Fruit fly (Drosophila melanogaster): ENCODE results near the gene Akr1B.

- TF ChIP-seq tai (GFP tag; optimal IDR thresholded peaks at IDR 0.05), result no peak
- TF ChIP-seq Hr83 (GFP tag; optimal IDR thresholded peaks at IDR 0.05; ENCODE audit: poor library complexity, severe bottlenecking), result no peak
- TF ChIP-seq Abd-B (GFP tag; optimal IDR thresholded peaks at IDR 0.05), result no peak
- TF ChIP-seq OdsH (GFP tag; optimal IDR thresholded peaks at IDR 0.05), result no peak
- no peak for TF ChIP-seq jim (GFP tag; optimal IDR thresholded peaks at IDR 0.05)
- no peak for TF ChIP-seq CG9705 (GFP tag; optimal IDR thresholded peaks at IDR 0.05)
- no peak for TF ChIP-seq dl (GFP tag; optimal IDR thresholded peaks at IDR 0.05; ENCODE audit: insufficient read depth in 1 of 2, partially characterized antibody in 2 of 2)
- TF ChIP-seq sv (GFP tag; optimal IDR thresholded peaks at IDR 0.05), result no peak
- no peak for TF ChIP-seq GATAd (GFP tag; optimal IDR thresholded peaks at IDR 0.05)
- no peak for TF ChIP-seq h (GFP tag; optimal IDR thresholded peaks at IDR 0.05)
- TF ChIP-seq usp (GFP tag; optimal IDR thresholded peaks at IDR 0.05), result no peak
- TF ChIP-seq Jra (GFP tag; optimal IDR thresholded peaks at IDR 0.05), result no peak
These were observed 1.4 kb downstream of the Akr1B start for dm6 chr3L:11622750-11623149.

All from whole organism, wandering third instar larva.